Worm (Caenorhabditis elegans) whole organism, midembryonic: ENCODE data around the gene srh-212.

ENCODE experiments used
- cog-1 ChIP-seq: sonication (generic microtip); optimal IDR thresholded peaks from 2 replicates; lab custom pipeline; 2016; ENCODE audit warnings: missing genetic modification characterization, missing compliant biosample characterization
- flt-1 ChIP-seq: fragments of 200-800 bp; sonication (Bioruptor generic); IDR thresholded peaks from 2 replicates; pipeline ENCODE4 v1.3.6; 2022; ENCODE audit warnings: missing genetic modification characterization, missing compliant biosample characterization
- klf-2 ChIP-seq: fragments of 200-800 bp; sonication (Bioruptor generic); conservative IDR thresholded peaks from 2 replicates; pipeline ENCODE4 v1.3.6; 2022; ENCODE audit warnings: missing genetic modification reagents, missing genetic modification characterization, missing compliant biosample characterization
- ztf-29 ChIP-seq: fragments of 200-800 bp; sonication (Bioruptor generic); IDR thresholded peaks from 2 replicates; pipeline ENCODE4 v1.3.6; 2022; ENCODE audit warnings: missing genetic modification reagents, missing genetic modification characterization, missing compliant biosample characterization

ce11 chrV:3583622-3584021 is 13.3 kb downstream of the srh-212 start:
- TF ChIP-seq flt-1 (GFP tag; lab: Robert Waterston, UW) (no peak), cog-1 (tag; lab: Kevin White, UChicago) (no peak), ztf-29 (GFP tag; lab: Robert Waterston, UW) (no peak), klf-2 (GFP tag; lab: Robert Waterston, UW) (no peak)
